Fruit fly (Drosophila melanogaster) whole organism: ENCODE measurements around the gene TotF.

Experiments used
- CG8478 ChIP-seq: fragments of >200 bp; optimal IDR thresholded peaks from 2 replicates; lab custom pipeline; 2018; ENCODE audit warnings: inconsistent platforms
- EcR ChIP-seq, 2 experiments: fragments of >200 bp; optimal IDR thresholded peaks; 2 replicates each; lab custom pipeline; 2017; ENCODE audit warnings: missing biosample characterization in 2 of 2, missing genetic modification characterization in 2 of 2, missing genetic modification reagents in 2 of 2
- pan ChIP-seq: fragments of >200 bp; optimal IDR thresholded peaks from 2 replicates; lab custom pipeline; 2017
- psq ChIP-seq: fragments of >200 bp; optimal IDR thresholded peaks from 2 replicates; lab custom pipeline; 2017
- usp ChIP-seq: fragments of >200 bp; optimal IDR thresholded peaks from 2 replicates; lab custom pipeline; 2017; ENCODE audit warnings: missing biosample characterization, missing genetic modification characterization, mixed read lengths

- TF ChIP-seq pan (lab: Kevin White, UChicago), result no peak
- TF ChIP-seq EcR (GFP tag; optimal IDR thresholded peaks at IDR 0.05; lab: Kevin White, UChicago), result no peak
- TF ChIP-seq usp (GFP tag; lab: Kevin White, UChicago), result no peak
- TF ChIP-seq CG8478 (lab: Kevin White, UChicago), result no peak
- no peak for TF ChIP-seq psq (lab: Kevin White, UChicago)
Observed at dm6 chr2L:19913416-19913815, 1.2 kb upstream of the TotF start, which contains the start of gene TotE.
